Worm (Caenorhabditis elegans) whole organism, midembryonic: Measurements from ENCODE around the gene mogs-1.

Source experiments
- T22C8.4 ChIP-seq: fragments of 200-800 bp; sonication (Bioruptor generic); IDR thresholded peaks from 2 replicates; pipeline ENCODE4 v1.3.6; 2022; ENCODE audit warnings: missing genetic modification characterization, missing compliant biosample characterization
- flt-1 ChIP-seq: fragments of 200-800 bp; sonication (Bioruptor generic); IDR thresholded peaks from 2 replicates; pipeline ENCODE4 v1.3.6; 2022; ENCODE audit warnings: missing genetic modification characterization, missing compliant biosample characterization
- klf-2 ChIP-seq: fragments of 200-800 bp; sonication (Bioruptor generic); conservative IDR thresholded peaks from 2 replicates; pipeline ENCODE4 v1.3.6; 2022; ENCODE audit warnings: missing genetic modification reagents, missing genetic modification characterization, missing compliant biosample characterization
- ref-1 ChIP-seq: fragments of 200-800 bp; sonication (Bioruptor generic); conservative IDR thresholded peaks from 2 replicates; pipeline ENCODE4 v1.3.6; 2022; ENCODE audit warnings: missing genetic modification reagents, missing genetic modification characterization, missing compliant biosample characterization
- tab-1 ChIP-seq: fragments of 200-800 bp; sonication (Bioruptor generic); IDR thresholded peaks from 2 replicates; pipeline ENCODE4 v1.3.6; 2022; ENCODE audit warnings: missing genetic modification characterization, missing compliant biosample characterization
- ztf-23 ChIP-seq: fragments of 200-800 bp; sonication (Bioruptor generic); IDR thresholded peaks from 2 replicates; pipeline ENCODE4 v1.3.6; 2022; ENCODE audit warnings: missing genetic modification reagents, missing genetic modification characterization, missing compliant biosample characterization

DNA sequence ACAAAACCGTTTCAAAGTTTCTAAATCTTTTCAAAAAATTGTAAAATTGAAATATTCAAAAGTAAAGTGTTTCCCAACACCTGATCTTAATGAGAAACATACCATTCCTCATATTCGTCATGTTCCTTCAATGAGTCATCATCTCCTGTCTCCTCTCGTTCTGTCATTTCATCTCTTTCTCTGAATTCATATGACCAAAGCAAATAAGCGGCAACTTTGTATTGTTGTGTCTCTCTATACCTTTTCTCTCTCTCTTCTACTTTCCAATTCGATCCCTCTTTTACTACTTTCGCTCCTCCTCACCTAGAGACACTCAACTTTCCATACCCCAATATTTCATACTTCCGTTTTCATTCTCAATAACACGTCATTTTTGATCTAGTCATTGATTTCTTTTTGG, 13.5 kb downstream of the mogs-1 start:
- TF ChIP-seq flt-1 (GFP tag; lab: Robert Waterston, UW) (no peak), ztf-23 (GFP tag; lab: Robert Waterston, UW) (no peak), T22C8.4 (no peak), klf-2 (no peak), ref-1 (GFP tag; lab: Robert Waterston, UW) (no peak), tab-1 (GFP tag; lab: Robert Waterston, UW) (no peak)
